Fruit fly (Drosophila melanogaster) whole organism, adult: Measurements from ENCODE around the gene CG45490.
A peak's percentile ranks its signal among the peaks of the same experiment; 100 is the strongest.

ENCODE experiments used
- Crg-1 ChIP-seq: fragments of 200-800 bp; sonication (Bioruptor generic); optimal IDR thresholded peaks from 2 replicates; lab custom pipeline; 2016; ENCODE audit warnings: missing biosample characterization, missing genetic modification characterization
- kay ChIP-seq: fragments of 200-800 bp; sonication (Bioruptor generic); peaks from one replicate; lab custom pipeline; 2016; ENCODE audit warnings: missing biosample characterization, missing genetic modification characterization, borderline replicate concordance

CG45490 gene

dm6 chrX:19884204-19884603, 49.9 kb downstream of the CG45490 start:
- peak; percentile 20 for TF ChIP-seq kay
- no peak for TF ChIP-seq Crg-1 (GFP tag; lab: Kevin White, UChicago)
